Fruit fly (Drosophila melanogaster): ENCODE data around the gene CG33689.

The CG33689 gene

dm6 chr3L:16158322-16158721, 41.7 kb upstream of the CG33689 start (continued):
- TF ChIP-seq prd (optimal IDR thresholded peaks at IDR 0.05) (no peak), prd (GFP tag; IDR thresholded peaks at IDR 0.05) (no peak), ara (GFP tag; IDR thresholded peaks at IDR 0.05) (no peak), sna (GFP tag; IDR thresholded peaks at IDR 0.05; ENCODE audit: partially characterized antibody) (peak; percentile 43; the same call in 1 of the 2 replicates), crol (GFP tag; IDR thresholded peaks at IDR 0.05) (peak; percentile 87), nerfin-1 (tag; optimal IDR thresholded peaks at IDR 0.05) (no peak), crp (GFP tag; optimal IDR thresholded peaks at IDR 0.05) (no peak), CG13894 (tag; optimal IDR thresholded peaks at IDR 0.05) (peak; percentile 29), CG11695 (GFP tag; IDR thresholded peaks at IDR 0.05) (no peak), rib (GFP tag; IDR thresholded peaks at IDR 0.05) (0 out of 2 replicates have a peak, but pooled peaks have one; percentile 24), CG10543 (GFP tag; optimal IDR thresholded peaks at IDR 0.05) (peak; percentile 52), CG10366 (GFP tag; IDR thresholded peaks at IDR 0.05) (no peak), CG14441 (GFP tag; IDR thresholded peaks at IDR 0.05) (no peak), CG14860 (GFP tag; IDR thresholded peaks at IDR 0.05; ENCODE audit: partially characterized antibody) (peak; percentile 56; the same call in 2 of the 3 replicates), CG6654 (GFP tag; optimal IDR thresholded peaks at IDR 0.05) (no peak), CG4328 (GFP tag; optimal IDR thresholded peaks at IDR 0.05) (no peak), CG6791 (GFP tag; IDR thresholded peaks at IDR 0.05; ENCODE audit: partially characterized antibody) (peak; percentile 35; the same call in 1 of the 3 replicates), Hmr (GFP tag; optimal IDR thresholded peaks at IDR 0.05) (no peak), D19A (tag; optimal IDR thresholded peaks at IDR 0.05) (no peak), pb (GFP tag; optimal IDR thresholded peaks at IDR 0.05) (no peak), p53 (GFP tag; optimal IDR thresholded peaks at IDR 0.05) (no peak), Eip74EF (GFP tag; optimal IDR thresholded peaks at IDR 0.05) (no peak), kah (GFP tag; optimal IDR thresholded peaks at IDR 0.05) (no peak), NC2α (GFP tag; optimal IDR thresholded peaks at IDR 0.05) (no peak), gsb (GFP tag; IDR thresholded peaks at IDR 0.05) (no peak), inv (GFP tag; IDR thresholded peaks at IDR 0.05; ENCODE audit: partially characterized antibody) (peak; percentile 33; the same call in 1 of the 2 replicates), Spps (tag; optimal IDR thresholded peaks at IDR 0.05) (no peak), Jarid2 (GFP tag; optimal IDR thresholded peaks at IDR 0.05) (no peak), vnd (GFP tag; IDR thresholded peaks at IDR 0.05; ENCODE audit: partially characterized antibody) (peak; percentile 17; the same call in 1 of the 3 replicates), zen (tag; optimal IDR thresholded peaks at IDR 0.05) (no peak), CG9797 (GFP tag; optimal IDR thresholded peaks at IDR 0.05) (no peak), CG18599 (GFP tag; optimal IDR thresholded peaks at IDR 0.05) (no peak), mld (GFP tag; IDR thresholded peaks at IDR 0.05; ENCODE audit: partially characterized antibody) (no peak), CG5953 (GFP tag; IDR thresholded peaks at IDR 0.05) (no peak), Dll (GFP tag; IDR thresholded peaks at IDR 0.05; ENCODE audit: partially characterized antibody) (no peak), CG42726 (GFP tag; IDR thresholded peaks at IDR 0.05; ENCODE audit: partially characterized antibody) (no peak), CG18619 (GFP tag; optimal IDR thresholded peaks at IDR 0.05) (no peak), CG7963 (GFP tag; IDR thresholded peaks at IDR 0.05; ENCODE audit: partially characterized antibody) (peak; percentile 52; the same call in 1 of the 3 replicates), klu (GFP tag; IDR thresholded peaks at IDR 0.05) (0 out of 2 replicates have a peak, but pooled peaks have one; percentile 13), CG6683 (GFP tag; optimal IDR thresholded peaks at IDR 0.05) (no peak), tx (GFP tag; optimal IDR thresholded peaks at IDR 0.05) (no peak), CG11456 (GFP tag; IDR thresholded peaks at IDR 0.05) (0 out of 3 replicates have a peak, but pooled peaks have one; percentile 42), hbn (GFP tag; IDR thresholded peaks at IDR 0.05; ENCODE audit: partially characterized antibody) (no peak), CG7372 (GFP tag; IDR thresholded peaks at IDR 0.05) (no peak), tll (GFP tag; optimal IDR thresholded peaks at IDR 0.05) (no peak), C15 (GFP tag; IDR thresholded peaks at IDR 0.05) (no peak), al (GFP tag; IDR thresholded peaks at IDR 0.05) (no peak), CG15696 (tag; optimal IDR thresholded peaks at IDR 0.05) (no peak), unpg (GFP tag; optimal IDR thresholded peaks at IDR 0.05) (no peak)
